Worm (Caenorhabditis elegans) whole organism, L1 larva: ENCODE data around the gene eat-20.

Source experiments
- ama-1 ChIP-seq: fragments of 150-350 bp; optimal IDR thresholded peaks from 2 replicates; lab custom pipeline; 2014
- fkh-10 ChIP-seq: sonication (generic microtip); optimal IDR thresholded peaks from 2 replicates; lab custom pipeline; 2017; ENCODE audit warnings: missing biosample characterization, missing genetic modification reagents, missing genetic modification characterization
- hlh-17 ChIP-seq: fragments of 200-800 bp; sonication (Bioruptor generic); optimal IDR thresholded peaks from 2 replicates; lab custom pipeline; 2018; ENCODE audit warnings: missing genetic modification characterization, mild to moderate bottlenecking, missing compliant biosample characterization, moderate library complexity, borderline replicate concordance
- irx-1 ChIP-seq: sonication (generic microtip); optimal IDR thresholded peaks from 2 replicates; lab custom pipeline; 2016; ENCODE audit warnings: missing genetic modification characterization, missing compliant biosample characterization
- nhr-237 ChIP-seq: fragments of 150-350 bp; optimal IDR thresholded peaks from 2 replicates; lab custom pipeline; 2014; ENCODE audit warnings: missing biosample characterization, missing genetic modification characterization
- nhr-28 ChIP-seq: fragments of 150-350 bp; optimal IDR thresholded peaks from 2 replicates; lab custom pipeline; 2014; ENCODE audit warnings: missing biosample characterization, missing genetic modification characterization
- nhr-47 ChIP-seq: sonication (generic microtip); optimal IDR thresholded peaks from 2 replicates; lab custom pipeline; 2016; ENCODE audit warnings: mild to moderate bottlenecking, missing genetic modification characterization, moderate library complexity, missing compliant biosample characterization
- nhr-76 ChIP-seq: sonication (generic microtip); optimal IDR thresholded peaks from 2 replicates; lab custom pipeline; 2017; ENCODE audit warnings: missing biosample characterization, missing genetic modification characterization
- nhr-90 ChIP-seq: sonication (generic microtip); optimal IDR thresholded peaks from 2 replicates; lab custom pipeline; 2016; ENCODE audit warnings: mild to moderate bottlenecking, missing genetic modification characterization, missing compliant biosample characterization; ENCODE audit not compliant: poor library complexity
- skn-1 ChIP-seq: fragments of 150-350 bp; optimal IDR thresholded peaks from 2 replicates; lab custom pipeline; 2014; ENCODE audit warnings: missing biosample characterization, missing genetic modification characterization
- tbx-2 ChIP-seq: sonication (generic microtip); optimal IDR thresholded peaks from 2 replicates; lab custom pipeline; 2016; ENCODE audit warnings: missing genetic modification characterization, missing compliant biosample characterization
- unc-130 ChIP-seq: fragments of 150-350 bp; optimal IDR thresholded peaks from 2 replicates; lab custom pipeline; 2017; ENCODE audit warnings: missing biosample characterization, missing genetic modification characterization, inconsistent platforms

DNA sequence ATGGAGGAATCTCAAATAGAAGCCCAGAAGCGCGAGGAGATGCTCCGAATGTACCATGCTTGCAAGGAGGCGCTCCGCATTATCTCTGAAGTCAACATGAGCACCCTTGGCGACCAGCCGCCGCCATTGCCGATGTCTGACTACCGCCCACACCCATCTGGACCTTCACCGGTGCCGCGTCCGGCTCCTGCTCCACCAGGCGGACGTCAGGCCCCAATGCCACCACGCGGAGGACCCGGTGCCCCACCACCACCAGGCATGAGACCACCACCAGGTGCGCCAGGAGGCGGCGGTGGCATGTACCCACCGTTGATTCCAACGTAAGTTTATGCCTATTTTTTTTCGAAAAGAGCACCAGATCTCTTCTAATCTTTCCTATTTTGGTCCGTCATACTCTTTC lies 62.2 kb downstream of the eat-20 start:
- TF ChIP-seq tbx-2 (tag; lab: Kevin White, UChicago) (no peak), nhr-47 (no peak), hlh-17 (no peak), nhr-76 (tag; lab: Kevin White, UChicago) (no peak), skn-1 (tag; lab: Kevin White, UChicago) (no peak), nhr-90 (tag; lab: Kevin White, UChicago) (no peak), irx-1 (no peak), nhr-237 (tag; lab: Kevin White, UChicago) (no peak), unc-130 (no peak), nhr-28 (tag; lab: Kevin White, UChicago) (no peak), fkh-10 (GFP tag; lab: Kevin White, UChicago) (no peak), ama-1 (lab: Kevin White, UChicago) (no peak)
